Fruit fly (Drosophila melanogaster): ENCODE results near the gene PyK.

PyK gene

DNA sequence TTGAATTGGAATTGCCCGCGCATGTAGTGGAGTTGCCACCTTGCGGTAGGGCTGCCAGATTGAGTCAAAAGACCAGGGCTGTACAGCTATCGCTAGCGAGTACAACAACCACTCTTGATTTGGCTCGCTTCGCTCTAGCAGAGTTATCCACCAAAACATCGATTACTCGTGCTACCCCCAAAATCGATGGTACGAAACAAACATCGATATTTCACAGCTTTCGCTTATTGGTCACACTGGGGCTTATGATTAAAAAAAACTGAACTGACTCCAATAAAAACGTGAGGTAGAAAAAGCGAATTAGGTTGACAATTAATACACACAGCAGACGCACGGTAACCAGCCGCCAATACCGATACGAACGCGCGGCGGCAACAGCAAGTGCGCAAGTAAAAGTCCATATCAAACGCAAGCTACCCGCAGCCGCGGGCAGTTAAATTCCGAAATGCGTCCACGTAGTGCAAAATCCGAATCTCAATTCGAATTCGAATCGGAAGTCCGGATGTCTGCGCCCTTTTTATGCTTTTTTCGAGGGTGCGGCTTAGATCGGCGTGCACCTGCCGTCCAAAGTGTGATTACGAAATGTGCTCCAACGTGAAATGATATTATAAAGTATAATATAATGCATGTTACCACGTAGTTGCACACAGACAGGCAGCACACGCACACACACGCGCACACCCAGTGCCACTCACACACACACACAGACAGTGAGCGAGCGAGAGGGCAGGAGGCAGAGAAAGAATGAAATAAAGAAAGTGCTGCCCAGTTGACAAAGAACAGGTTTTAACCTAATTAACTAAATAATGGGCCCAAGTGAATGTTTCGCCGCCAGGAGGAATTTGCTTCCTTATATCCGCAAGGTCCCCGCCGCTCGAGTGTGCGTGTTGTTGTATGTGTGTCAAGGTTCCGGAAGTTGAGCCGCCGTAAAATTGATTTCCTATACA, 10.6 kb upstream of the PyK start, which contains the start of gene Sar1 (continued):
- TF ChIP-seq CG4707 (GFP tag; optimal IDR thresholded peaks at IDR 0.05) (no peak), Hey (tag; optimal IDR thresholded peaks at IDR 0.05) (no peak), CG32767 (GFP tag; IDR thresholded peaks at IDR 0.05) (no peak), fu2 (GFP tag; optimal IDR thresholded peaks at IDR 0.05) (peak; percentile 51), wor (GFP tag; IDR thresholded peaks at IDR 0.05) (no peak), CG17829 (tag; optimal IDR thresholded peaks at IDR 0.05) (peak; percentile 50), yki (optimal IDR thresholded peaks at IDR 0.05) (peak; percentile 44), da (GFP tag; optimal IDR thresholded peaks at IDR 0.05) (no peak), zfh2 (GFP tag; optimal IDR thresholded peaks at IDR 0.05) (peak; percentile 42)

DNA sequence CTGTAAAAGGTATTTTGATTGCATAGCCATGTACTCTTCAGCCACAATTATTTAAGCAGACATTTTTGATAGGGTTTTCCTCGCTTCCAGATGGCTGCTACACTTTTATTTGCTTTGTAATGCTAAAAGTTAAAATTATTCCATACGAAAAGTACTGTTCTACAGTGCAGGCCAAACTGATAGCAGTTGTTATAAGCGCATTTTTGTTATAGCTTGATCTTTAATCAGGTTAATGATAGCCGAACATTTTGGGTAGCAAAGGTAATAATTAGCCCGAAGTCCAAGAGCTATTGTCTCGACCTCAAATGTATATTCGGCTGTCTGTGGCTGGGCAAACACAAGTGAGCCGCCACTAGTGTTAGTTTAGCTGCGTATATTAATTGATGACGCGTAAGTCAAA, 9.4 kb upstream of the PyK start:
- TF ChIP-seq CoRest (tag; optimal IDR thresholded peaks at IDR 0.05) = no peak
- TF ChIP-seq CG12391 (tag; optimal IDR thresholded peaks at IDR 0.05) = no peak
- no peak for TF ChIP-seq tup (GFP tag; optimal IDR thresholded peaks at IDR 0.05)
- no peak for TF ChIP-seq trem (tag; optimal IDR thresholded peaks at IDR 0.05)
- TF ChIP-seq ATbp (GFP tag; optimal IDR thresholded peaks at IDR 0.05) = no peak
- TF ChIP-seq Dp (GFP tag; optimal IDR thresholded peaks at IDR 0.05) = no peak
- TF ChIP-seq Med (GFP tag) = peak; percentile 55
- TF ChIP-seq wek (GFP tag; optimal IDR thresholded peaks at IDR 0.05) = no peak
- no peak for TF ChIP-seq CG7745 (tag; optimal IDR thresholded peaks at IDR 0.05)
- TF ChIP-seq CG8478 (optimal IDR thresholded peaks at IDR 0.05) = no peak
- peak; percentile 0 for TF ChIP-seq CG2120 (GFP tag; optimal IDR thresholded peaks at IDR 0.05)
- TF ChIP-seq B-H2 (GFP tag; optimal IDR thresholded peaks at IDR 0.05) = no peak
- TF ChIP-seq CG11696 (GFP tag; IDR thresholded peaks at IDR 0.05) = 0 out of 2 replicates have a peak, but pooled peaks have one; percentile 56
- peak; percentile 21 for TF ChIP-seq CG18599 (GFP tag; optimal IDR thresholded peaks at IDR 0.05)
- TF ChIP-seq pros (GFP tag; optimal IDR thresholded peaks at IDR 0.05) = no peak
- TF ChIP-seq CG10209 (GFP tag; optimal IDR thresholded peaks at IDR 0.05) = no peak
- TF ChIP-seq CG13894 (tag; optimal IDR thresholded peaks at IDR 0.05) = no peak
- TF ChIP-seq CG30403 (GFP tag; optimal IDR thresholded peaks at IDR 0.05) = peak; percentile 7
- no peak for TF ChIP-seq zfh2 (GFP tag; optimal IDR thresholded peaks at IDR 0.05)
- no peak for TF ChIP-seq CG10979 (tag; optimal IDR thresholded peaks at IDR 0.05)
- no peak for TF ChIP-seq D19A (tag; optimal IDR thresholded peaks at IDR 0.05)
- TF ChIP-seq jumu (GFP tag; optimal IDR thresholded peaks at IDR 0.05) = no peak
- no peak for TF ChIP-seq CG8290 (GFP tag; optimal IDR thresholded peaks at IDR 0.05)
- TF ChIP-seq CG8290 (tag; optimal IDR thresholded peaks at IDR 0.05) = peak in 1 of 2 experiments; percentile 20
- no peak for TF ChIP-seq zen2 (GFP tag; IDR thresholded peaks at IDR 0.05; ENCODE audit: partially characterized antibody)
- no peak for TF ChIP-seq E2f1 (GFP tag; IDR thresholded peaks at IDR 0.05)
- no peak for TF ChIP-seq Optix (GFP tag; IDR thresholded peaks at IDR 0.05)
- TF ChIP-seq Meics (GFP tag; optimal IDR thresholded peaks at IDR 0.05) = peak; percentile 17
- 0 out of 3 replicates have a peak, but pooled peaks have one; percentile 5 for TF ChIP-seq row (GFP tag; IDR thresholded peaks at IDR 0.05)
- no peak for TF ChIP-seq ac (GFP tag; optimal IDR thresholded peaks at IDR 0.05)
- TF ChIP-seq tio (GFP tag; optimal IDR thresholded peaks at IDR 0.05) = peak; percentile 22
- TF ChIP-seq ttk (GFP tag; IDR thresholded peaks at IDR 0.05) = no peak
- no peak for TF ChIP-seq Dip3 (GFP tag; optimal IDR thresholded peaks at IDR 0.05)
- no peak for TF ChIP-seq CG14014 (GFP tag; IDR thresholded peaks at IDR 0.05)
- TF ChIP-seq esg (GFP tag; conservative IDR thresholded peaks at IDR 0.05) = no peak
- TF ChIP-seq Hr51 (GFP tag; optimal IDR thresholded peaks at IDR 0.05) = no peak
- no peak for TF ChIP-seq odd (GFP tag; optimal IDR thresholded peaks at IDR 0.05)
- TF ChIP-seq stc (GFP tag; IDR thresholded peaks at IDR 0.05) = no peak
- 0 out of 2 replicates have a peak, but pooled peaks have one; percentile 35 for TF ChIP-seq Xrp1 (GFP tag; IDR thresholded peaks at IDR 0.05)
- TF ChIP-seq CG3281 (GFP tag; optimal IDR thresholded peaks at IDR 0.05) = peak; percentile 13
- no peak for TF ChIP-seq B-H1 (GFP tag; IDR thresholded peaks at IDR 0.05)

All from whole organism, embryonic.